Worm (Caenorhabditis elegans) whole organism, L3 larva: ENCODE results near the gene fbxc-51.

Experiments
- ceh-82 ChIP-seq: fragments of 150-350 bp; optimal IDR thresholded peaks from 2 replicates; lab custom pipeline; 2014; ENCODE audit warnings: missing biosample characterization, missing genetic modification characterization
- elt-3 ChIP-seq, 3 experiments: fragments of 150-350 bp in 1 of 3; sonication (generic microtip) in 2 of 3; optimal IDR thresholded peaks; 2 replicates in 2 of 3; 4 replicates in 1 of 3; lab custom pipeline; 2014 to 2017; ENCODE audit warnings: missing biosample characterization in 3 of 3, missing genetic modification characterization in 3 of 3

- TF ChIP-seq ceh-82 (tag; lab: Kevin White, UChicago) = no peak
- TF ChIP-seq elt-3 (tag; optimal IDR thresholded peaks at IDR 0.05; lab: Kevin White, UChicago) = no peak
Observed at ce11 chrII:917324-917723, 48.7 kb downstream of the fbxc-51 start, which contains the start of gene fbxc-30.
